Fruit fly (Drosophila melanogaster) whole organism, embryonic: ENCODE measurements around the gene Gr9a.

Source experiments
- ATbp ChIP-seq: fragments of 200-800 bp; sonication (Bioruptor generic); optimal IDR thresholded peaks from 2 replicates; lab custom pipeline; 2017; ENCODE audit warnings: missing biosample characterization, mild to moderate bottlenecking, missing genetic modification characterization, missing genetic modification reagents
- Ada2b ChIP-seq: fragments of 200-800 bp; sonication (Bioruptor generic); IDR thresholded peaks from 2 replicates; pipeline ENCODE4 v1.3.6; 2022; ENCODE audit warnings: missing biosample characterization, missing genetic modification characterization
- B-H2 ChIP-seq: fragments of 200-800 bp; sonication (Bioruptor generic); optimal IDR thresholded peaks from 2 replicates; lab custom pipeline; 2018; ENCODE audit warnings: missing biosample characterization, mild to moderate bottlenecking, missing genetic modification characterization
- BEAF-32 ChIP-seq: fragments of 200-800 bp; sonication (Bioruptor generic); optimal IDR thresholded peaks from 3 replicates; lab custom pipeline; 2017; ENCODE audit warnings: missing biosample characterization, missing genetic modification characterization, mild to moderate bottlenecking, moderate library complexity, missing genetic modification reagents
- CG10654 ChIP-seq: fragments of 200-800 bp; sonication (Bioruptor generic); optimal IDR thresholded peaks from 2 replicates; lab custom pipeline; 2016; ENCODE audit warnings: missing biosample characterization, missing genetic modification characterization
- CG14667 ChIP-seq: fragments of 200-800 bp; sonication (Bioruptor generic); IDR thresholded peaks from 2 replicates; pipeline ENCODE4 v1.3.6; 2022; ENCODE audit warnings: missing biosample characterization, missing genetic modification characterization
- CG15601 ChIP-seq: fragments of 200-800 bp; sonication (Bioruptor generic); optimal IDR thresholded peaks from 3 replicates; lab custom pipeline; 2019; ENCODE audit warnings: missing biosample characterization, mild to moderate bottlenecking, missing genetic modification characterization, moderate library complexity
- CG1602 ChIP-seq: fragments of 200-800 bp; sonication (Bioruptor generic); optimal IDR thresholded peaks from 3 replicates; lab custom pipeline; 2016; ENCODE audit warnings: missing biosample characterization, missing genetic modification characterization
- CG1647 ChIP-seq: fragments of 200-800 bp; sonication (Bioruptor generic); optimal IDR thresholded peaks from 3 replicates; lab custom pipeline; 2016; ENCODE audit warnings: missing biosample characterization, missing genetic modification characterization
- CG17328 ChIP-seq: fragments of 200-800 bp; sonication (Bioruptor generic); IDR thresholded peaks from 2 replicates; pipeline ENCODE4 v1.3.6; 2022; ENCODE audit warnings: missing biosample characterization, missing genetic modification characterization
- CG17361 ChIP-seq: fragments of 200-800 bp; sonication (Bioruptor generic); IDR thresholded peaks from 3 replicates; pipeline ENCODE4 v1.3.6; 2022; ENCODE audit warnings: missing biosample characterization, missing genetic modification characterization
- CG18262 ChIP-seq: fragments of 200-800 bp; optimal IDR thresholded peaks from 3 replicates; lab custom pipeline; 2019; ENCODE audit warnings: missing biosample characterization, mild to moderate bottlenecking, missing genetic modification characterization, moderate library complexity
- CG2199 ChIP-seq: fragments of 200-800 bp; sonication (Bioruptor generic); IDR thresholded peaks from 3 replicates; pipeline ENCODE4 v1.3.6; 2022; ENCODE audit warnings: missing biosample characterization, missing genetic modification characterization
- CG30020 ChIP-seq: fragments of 200-800 bp; optimal IDR thresholded peaks from 2 replicates; lab custom pipeline; 2019; ENCODE audit warnings: missing biosample characterization, mild to moderate bottlenecking, missing genetic modification characterization, moderate library complexity
- CG32532 ChIP-seq: fragments of 200-800 bp; sonication (Bioruptor generic); IDR thresholded peaks from 2 replicates; pipeline ENCODE4 v1.3.6; 2022; ENCODE audit warnings: missing biosample characterization, missing genetic modification characterization
- CG3407 ChIP-seq: fragments of 200-800 bp; sonication (Bioruptor generic); optimal IDR thresholded peaks from 2 replicates; lab custom pipeline; 2018; ENCODE audit warnings: missing biosample characterization, mild to moderate bottlenecking, missing genetic modification characterization
- CG34376 ChIP-seq: fragments of 200-800 bp; sonication (Bioruptor generic); optimal IDR thresholded peaks from 2 replicates; lab custom pipeline; 2018; ENCODE audit warnings: missing biosample characterization, mild to moderate bottlenecking, missing genetic modification characterization
- CG34422 ChIP-seq: fragments of 200-800 bp; sonication (Bioruptor generic); IDR thresholded peaks from 3 replicates; pipeline ENCODE4 v1.3.6; 2022; ENCODE audit warnings: missing biosample characterization, missing genetic modification characterization
- CG3847 ChIP-seq: fragments of 200-800 bp; sonication (Bioruptor generic); IDR thresholded peaks from 2 replicates; pipeline ENCODE4 v1.3.6; 2022; ENCODE audit warnings: missing biosample characterization, missing genetic modification characterization
- CG42726 ChIP-seq: fragments of 200-800 bp; sonication (Bioruptor generic); IDR thresholded peaks from 2 replicates; pipeline ENCODE4 v1.3.6; 2022; ENCODE audit warnings: missing biosample characterization, missing genetic modification characterization; ENCODE audit not compliant: partially characterized antibody
- CG4404 ChIP-seq: fragments of 200-800 bp; sonication (Bioruptor generic); IDR thresholded peaks from 2 replicates; pipeline ENCODE4 v1.3.6; 2022; ENCODE audit warnings: missing biosample characterization, missing genetic modification characterization
- CG4424 ChIP-seq: fragments of 200-800 bp; sonication (Bioruptor generic); optimal IDR thresholded peaks from 3 replicates; lab custom pipeline; 2016; ENCODE audit warnings: missing biosample characterization, missing genetic modification characterization
- CG8359 ChIP-seq: fragments of 200-800 bp; sonication (Bioruptor generic); optimal IDR thresholded peaks from 2 replicates; lab custom pipeline; 2017; ENCODE audit warnings: missing biosample characterization, mild to moderate bottlenecking, missing genetic modification characterization, borderline replicate concordance
- CTCF ChIP-seq: fragments of 200-800 bp; sonication (Bioruptor generic); optimal IDR thresholded peaks from 2 replicates; lab custom pipeline; 2017; ENCODE audit warnings: missing biosample characterization, mild to moderate bottlenecking, missing genetic modification characterization, moderate library complexity
- Dip3 ChIP-seq: fragments of 200-800 bp; sonication (Bioruptor generic); optimal IDR thresholded peaks from 3 replicates; lab custom pipeline; 2016; ENCODE audit warnings: missing biosample characterization, missing genetic modification characterization
- Gsc ChIP-seq: fragments of 200-800 bp; sonication (Bioruptor generic); IDR thresholded peaks from 2 replicates; pipeline ENCODE4 v1.3.6; 2022; ENCODE audit warnings: missing biosample characterization, missing genetic modification characterization
- HmgD ChIP-seq: fragments of 200-800 bp; sonication (Bioruptor generic); optimal IDR thresholded peaks from 3 replicates; lab custom pipeline; 2016; ENCODE audit warnings: missing biosample characterization, missing genetic modification characterization
- Hr51 ChIP-seq, 2 experiments: fragments of 200-800 bp; sonication (Bioruptor generic); optimal IDR thresholded peaks; 2 replicates in 1 of 2; 3 replicates in 1 of 2; lab custom pipeline; 2016 to 2018; ENCODE audit warnings: missing biosample characterization in 2 of 2, missing genetic modification characterization in 2 of 2, mild to moderate bottlenecking in 1 of 2, moderate library complexity in 1 of 2
- Lpt ChIP-seq: fragments of >200 bp; optimal IDR thresholded peaks from 2 replicates; lab custom pipeline; 2018; ENCODE audit warnings: missing biosample characterization, missing genetic modification characterization
- NC2β ChIP-seq: fragments of 200-800 bp; sonication (Bioruptor generic); optimal IDR thresholded peaks from 2 replicates; lab custom pipeline; 2016; ENCODE audit warnings: missing biosample characterization, missing genetic modification characterization
- Sin3A ChIP-seq: fragments of >200 bp; optimal IDR thresholded peaks from 2 replicates; lab custom pipeline; 2018
- Ssrp ChIP-seq: fragments of 200-800 bp; sonication (Bioruptor generic); optimal IDR thresholded peaks from 2 replicates; lab custom pipeline; 2018; ENCODE audit warnings: missing biosample characterization, mild to moderate bottlenecking, missing genetic modification characterization, moderate library complexity
- Vsx1 ChIP-seq: fragments of 200-800 bp; sonication (Bioruptor generic); optimal IDR thresholded peaks from 2 replicates; lab custom pipeline; 2017; ENCODE audit warnings: missing biosample characterization, mild to moderate bottlenecking, missing genetic modification characterization, missing genetic modification reagents
- bbx ChIP-seq: fragments of 200-800 bp; sonication (Bioruptor generic); IDR thresholded peaks from 2 replicates; pipeline ENCODE4 v1.3.6; 2022; ENCODE audit warnings: missing biosample characterization, missing genetic modification characterization; ENCODE audit not compliant: partially characterized antibody
- bcd ChIP-seq: fragments of 200-800 bp; sonication (Bioruptor generic); optimal IDR thresholded peaks from 2 replicates; lab custom pipeline; 2017; ENCODE audit warnings: missing biosample characterization, mild to moderate bottlenecking, missing genetic modification characterization
- cad ChIP-seq: fragments of >200 bp; optimal IDR thresholded peaks from 2 replicates; lab custom pipeline; 2017; ENCODE audit warnings: missing biosample characterization, missing genetic modification characterization
- dpn ChIP-seq, 2 experiments: fragments of 200-800 bp; sonication (Bioruptor generic); optimal IDR thresholded peaks; 3 replicates each; lab custom pipeline; 2016; ENCODE audit warnings: missing biosample characterization in 2 of 2, missing genetic modification characterization in 2 of 2
- fru ChIP-seq: fragments of >200 bp; optimal IDR thresholded peaks from 2 replicates; lab custom pipeline; 2017
- gsb ChIP-seq: fragments of 200-800 bp; sonication (Bioruptor generic); IDR thresholded peaks from 2 replicates; pipeline ENCODE4 v1.3.6; 2022; ENCODE audit warnings: missing biosample characterization, missing genetic modification characterization
- kah ChIP-seq: fragments of 200-800 bp; sonication (Bioruptor generic); optimal IDR thresholded peaks from 2 replicates; lab custom pipeline; 2018; ENCODE audit warnings: missing biosample characterization, mild to moderate bottlenecking, missing genetic modification characterization
- lola ChIP-seq, 3 experiments: fragments of >200 bp in 2 of 3; fragments of 200-800 bp in 1 of 3; sonication (Bioruptor generic) in 1 of 3; optimal IDR thresholded peaks; 2 replicates each; lab custom pipeline; 2017 to 2019; ENCODE audit warnings: missing biosample characterization in 3 of 3, missing genetic modification characterization in 3 of 3, mild to moderate bottlenecking in 1 of 3, moderate library complexity in 1 of 3
- maf-S ChIP-seq: fragments of 200-800 bp; sonication (Bioruptor generic); optimal IDR thresholded peaks from 2 replicates; lab custom pipeline; 2016; ENCODE audit warnings: missing biosample characterization, missing genetic modification characterization
- otp ChIP-seq: fragments of 200-800 bp; sonication (Bioruptor generic); IDR thresholded peaks from 3 replicates; pipeline ENCODE4, ENCODE4 v1.3.6; 2022; ENCODE audit warnings: missing biosample characterization, missing genetic modification characterization
- pnt ChIP-seq: fragments of 200-800 bp; sonication (Bioruptor generic); optimal IDR thresholded peaks from 3 replicates; lab custom pipeline; 2016; ENCODE audit warnings: missing biosample characterization, missing genetic modification characterization
- ro ChIP-seq: fragments of 200-800 bp; sonication (Bioruptor generic); IDR thresholded peaks from 2 replicates; pipeline ENCODE4 v1.3.6; 2022; ENCODE audit warnings: missing biosample characterization, missing genetic modification characterization
- scrt ChIP-seq: fragments of 200-800 bp; sonication (Bioruptor generic); optimal IDR thresholded peaks from 2 replicates; lab custom pipeline; 2018; ENCODE audit warnings: missing biosample characterization, mild to moderate bottlenecking, missing genetic modification characterization, moderate library complexity
- ssp ChIP-seq: fragments of 200-800 bp; sonication (Bioruptor generic); IDR thresholded peaks from 2 replicates; pipeline ENCODE4 v1.3.6; 2022; ENCODE audit warnings: missing biosample characterization, missing genetic modification characterization
- tin ChIP-seq: fragments of 200-800 bp; sonication (Bioruptor generic); optimal IDR thresholded peaks from 3 replicates; lab custom pipeline; 2016; ENCODE audit warnings: missing biosample characterization, missing genetic modification characterization
- tll ChIP-seq, 2 experiments: fragments of 200-800 bp in 1 of 2; fragments of >200 bp in 1 of 2; sonication (Bioruptor generic) in 1 of 2; optimal IDR thresholded peaks; 2 replicates each; lab custom pipeline; 2017 to 2019; ENCODE audit warnings: missing biosample characterization in 2 of 2, missing genetic modification characterization in 2 of 2, mild to moderate bottlenecking in 1 of 2, moderate library complexity in 1 of 2
- wek ChIP-seq: fragments of 200-800 bp; sonication (Bioruptor generic); optimal IDR thresholded peaks from 3 replicates; lab custom pipeline; 2018; ENCODE audit warnings: missing biosample characterization, mild to moderate bottlenecking, missing genetic modification characterization, moderate library complexity

Gr9a gene

dm6 chrX:10088023-10088913 lies 26.8 kb downstream of the Gr9a start (continued):
- peak; percentile 85 for TF ChIP-seq CG17328 (GFP tag; lab: Robert Waterston, UW)
- no peak for TF ChIP-seq fru
- TF ChIP-seq ATbp (GFP tag; lab: Kevin White, UChicago) = peak; percentile 46
- no peak for TF ChIP-seq Sin3A (lab: Kevin White, UChicago)
- peak; percentile 59 for TF ChIP-seq CG1602 (GFP tag; lab: Kevin White, UChicago)
- peak; percentile 38 for TF ChIP-seq NC2β (GFP tag; lab: Kevin White, UChicago)
- peak; percentile 66 for TF ChIP-seq CG4424 (GFP tag; lab: Kevin White, UChicago)
- TF ChIP-seq CG34376 = no peak
- TF ChIP-seq Dip3 (GFP tag; lab: Kevin White, UChicago) = no peak
- TF ChIP-seq CG8359 (GFP tag; lab: Kevin White, UChicago) = peak; percentile 56
- peak; percentile 76 for TF ChIP-seq CG18262 (tag; lab: Kevin White, UChicago)
- TF ChIP-seq CG14667 (GFP tag; lab: Robert Waterston, UW) = 0 out of 2 replicates have a peak, but pooled peaks have one; percentile 30
- no peak for TF ChIP-seq bbx (GFP tag; lab: Robert Waterston, UW)
- TF ChIP-seq Ssrp (tag; lab: Kevin White, UChicago) = peak; percentile 59
- TF ChIP-seq CG42726 (GFP tag; lab: Robert Waterston, UW) = no peak
- no peak for TF ChIP-seq Lpt (GFP tag; lab: Kevin White, UChicago)
- TF ChIP-seq CG34422 (GFP tag; lab: Robert Waterston, UW) = peak; percentile 64
- TF ChIP-seq CG30020 = no peak
- peak; percentile 46 for TF ChIP-seq bcd (GFP tag; lab: Kevin White, UChicago)
- TF ChIP-seq CG2199 = no peak
- no peak for TF ChIP-seq B-H2 (GFP tag; lab: Kevin White, UChicago)
- TF ChIP-seq CG15601 (tag; lab: Kevin White, UChicago) = peak; percentile 32
- TF ChIP-seq Ada2b (GFP tag; lab: Robert Waterston, UW) = peak; percentile 80
- TF ChIP-seq wek (GFP tag; lab: Kevin White, UChicago) = no peak
- peak in 1 of 3 experiments; percentile 71 for TF ChIP-seq lola (GFP tag; optimal IDR thresholded peaks at IDR 0.05; lab: Kevin White, UChicago)
- peak; percentile 60; the same call in 2 of the 3 replicates for TF ChIP-seq CG17361 (GFP tag; lab: Robert Waterston, UW)
- TF ChIP-seq Gsc = no peak; the same call in 1 of the 2 replicates
- TF ChIP-seq Hr51 (GFP tag; optimal IDR thresholded peaks at IDR 0.05; lab: Kevin White, UChicago) = peak; percentile 30 to 69
- TF ChIP-seq cad = peak; percentile 45
- TF ChIP-seq ssp (GFP tag; lab: Robert Waterston, UW) = peak; percentile 36; the same call in 1 of the 2 replicates
- peak; percentile 61 for TF ChIP-seq CG32532 (GFP tag; lab: Robert Waterston, UW)
- peak; percentile 57 for TF ChIP-seq tin (GFP tag; lab: Kevin White, UChicago)
- peak in 1 of 2 experiments; percentile 52 for TF ChIP-seq tll (GFP tag; optimal IDR thresholded peaks at IDR 0.05; lab: Kevin White, UChicago)
- TF ChIP-seq CG10654 (GFP tag; lab: Kevin White, UChicago) = no peak
- no peak for TF ChIP-seq scrt (GFP tag; lab: Kevin White, UChicago)
- TF ChIP-seq otp (GFP tag; lab: Robert Waterston, UW) = peak; percentile 78
- peak; percentile 36 for TF ChIP-seq pnt
- no peak for TF ChIP-seq ro (GFP tag; lab: Robert Waterston, UW)
- peak; percentile 76 for TF ChIP-seq CG4404 (GFP tag; lab: Robert Waterston, UW)
- TF ChIP-seq HmgD (GFP tag; lab: Kevin White, UChicago) = no peak
- TF ChIP-seq dpn (GFP tag; optimal IDR thresholded peaks at IDR 0.05; lab: Kevin White, UChicago) = peak; percentile 35 to 62
- TF ChIP-seq CG3847 (GFP tag; lab: Robert Waterston, UW) = peak; percentile 29; the same call in 1 of the 2 replicates
- peak; percentile 14 for TF ChIP-seq maf-S (GFP tag; lab: Kevin White, UChicago)
- TF ChIP-seq CTCF (GFP tag; lab: Kevin White, UChicago) = no peak
- TF ChIP-seq BEAF-32 (GFP tag; lab: Kevin White, UChicago) = no peak
- no peak for TF ChIP-seq CG1647 (GFP tag; lab: Kevin White, UChicago)
- TF ChIP-seq kah (GFP tag; lab: Kevin White, UChicago) = no peak
- peak; percentile 57 for TF ChIP-seq Vsx1 (GFP tag; lab: Kevin White, UChicago)
- peak; percentile 43 for TF ChIP-seq CG3407 (GFP tag; lab: Kevin White, UChicago)
- no peak for TF ChIP-seq gsb
